Worm (Caenorhabditis elegans) whole organism, L2 larva: ENCODE results near the gene ZK418.2.
"Not testable (repeated sequence)": the region's sequence is repeated elsewhere in the genome, so short reads cannot be mapped to it uniquely, and the experiment has no call there.

Source experiments
- C34F6.9 ChIP-seq: fragments of 150-350 bp; optimal IDR thresholded peaks from 2 replicates; lab custom pipeline; 2014; ENCODE audit warnings: missing biosample characterization, missing genetic modification characterization
- R02D3.7 ChIP-seq: fragments of 150-350 bp; optimal IDR thresholded peaks from 2 replicates; lab custom pipeline; 2014; ENCODE audit warnings: missing biosample characterization, missing genetic modification characterization
- aly-2 ChIP-seq: fragments of 150-350 bp; optimal IDR thresholded peaks from 2 replicates; lab custom pipeline; 2014; ENCODE audit warnings: missing biosample characterization, missing genetic modification characterization
- ama-1 ChIP-seq: fragments of 150-350 bp; optimal IDR thresholded peaks from 2 replicates; lab custom pipeline; 2018; ENCODE audit warnings: inconsistent platforms
- blmp-1 ChIP-seq: sonication (generic microtip); optimal IDR thresholded peaks from 2 replicates; lab custom pipeline; 2017; ENCODE audit warnings: missing genetic modification characterization, mild to moderate bottlenecking, missing compliant biosample characterization, antibody characterized with exemption, moderate library complexity; ENCODE audit not compliant: insufficient read depth
- ceh-16 ChIP-seq: fragments of 150-350 bp; optimal IDR thresholded peaks from 2 replicates; lab custom pipeline; 2014; ENCODE audit warnings: missing biosample characterization, missing genetic modification characterization
- crh-2 ChIP-seq: sonication (generic microtip); optimal IDR thresholded peaks from 2 replicates; lab custom pipeline; 2017; ENCODE audit warnings: missing biosample characterization, missing genetic modification characterization
- dmd-4 ChIP-seq: sonication (generic microtip); optimal IDR thresholded peaks from 2 replicates; lab custom pipeline; 2017; ENCODE audit warnings: missing biosample characterization, missing genetic modification characterization
- fos-1 ChIP-seq: fragments of 150-350 bp; optimal IDR thresholded peaks from 2 replicates; lab custom pipeline; 2014; ENCODE audit warnings: missing biosample characterization, missing genetic modification characterization
- gmeb-1 ChIP-seq: fragments of 150-350 bp; optimal IDR thresholded peaks from 2 replicates; lab custom pipeline; 2014; ENCODE audit warnings: missing biosample characterization, missing genetic modification characterization
- lin-11 ChIP-seq: fragments of 150-350 bp; sonication (generic microtip); optimal IDR thresholded peaks from 2 replicates; lab custom pipeline; 2014; ENCODE audit warnings: missing biosample characterization, missing genetic modification characterization, inconsistent platforms, mixed read lengths
- lin-13 ChIP-seq: fragments of 150-350 bp; optimal IDR thresholded peaks from 2 replicates; lab custom pipeline; 2014; ENCODE audit warnings: missing biosample characterization, missing genetic modification reagents, missing genetic modification characterization
- lsy-2 ChIP-seq, 2 experiments: fragments of 150-350 bp in 1 of 2; sonication (generic microtip) in 1 of 2; optimal IDR thresholded peaks; 2 replicates each; lab custom pipeline; 2014 to 2017; ENCODE audit warnings: missing biosample characterization in 2 of 2, missing genetic modification characterization in 2 of 2
- mab-5 ChIP-seq: fragments of 150-350 bp; optimal IDR thresholded peaks from 2 replicates; lab custom pipeline; 2014; ENCODE audit warnings: missing biosample characterization, missing genetic modification characterization
- mbf-1 ChIP-seq: sonication (generic microtip); optimal IDR thresholded peaks from 2 replicates; lab custom pipeline; 2017; ENCODE audit warnings: missing biosample characterization, missing genetic modification characterization
- mdl-1 ChIP-seq, 2 experiments: fragments of 150-350 bp in 1 of 2; sonication (generic microtip) in 1 of 2; optimal IDR thresholded peaks; 2 replicates each; lab custom pipeline; 2017; ENCODE audit warnings: missing biosample characterization in 2 of 2, missing genetic modification characterization in 2 of 2
- nhr-10 ChIP-seq: sonication (generic microtip); optimal IDR thresholded peaks from 2 replicates; lab custom pipeline; 2017; ENCODE audit warnings: missing biosample characterization, missing genetic modification characterization
- nhr-11 ChIP-seq: fragments of 150-350 bp; optimal IDR thresholded peaks from 2 replicates; lab custom pipeline; 2014; ENCODE audit warnings: missing biosample characterization, missing genetic modification characterization
- nhr-12 ChIP-seq: fragments of 150-350 bp; optimal IDR thresholded peaks from 2 replicates; lab custom pipeline; 2014; ENCODE audit warnings: missing biosample characterization, missing genetic modification characterization
- nhr-129 ChIP-seq: fragments of 150-350 bp; optimal IDR thresholded peaks from 2 replicates; lab custom pipeline; 2014; ENCODE audit warnings: missing biosample characterization, missing genetic modification characterization
- nhr-21 ChIP-seq: fragments of 150-350 bp; optimal IDR thresholded peaks from 2 replicates; lab custom pipeline; 2014; ENCODE audit warnings: missing biosample characterization, missing genetic modification characterization
- nhr-23 ChIP-seq: fragments of 150-350 bp; optimal IDR thresholded peaks from 2 replicates; lab custom pipeline; 2014; ENCODE audit warnings: missing biosample characterization, missing genetic modification reagents, missing genetic modification characterization
- nhr-237 ChIP-seq: fragments of 150-350 bp; optimal IDR thresholded peaks from 2 replicates; lab custom pipeline; 2014; ENCODE audit warnings: missing biosample characterization, missing genetic modification characterization
- nhr-6 ChIP-seq: fragments of 150-350 bp; optimal IDR thresholded peaks from 2 replicates; lab custom pipeline; 2014; ENCODE audit warnings: missing biosample characterization, missing genetic modification characterization
- peb-1 ChIP-seq: fragments of 150-350 bp; optimal IDR thresholded peaks from 2 replicates; lab custom pipeline; 2014; ENCODE audit warnings: missing biosample characterization, missing genetic modification characterization
- sem-4 ChIP-seq: fragments of 150-350 bp; optimal IDR thresholded peaks from 2 replicates; lab custom pipeline; 2014; ENCODE audit warnings: missing biosample characterization, missing genetic modification reagents, missing genetic modification characterization
- skn-1 ChIP-seq: sonication (generic microtip); optimal IDR thresholded peaks from 2 replicates; lab custom pipeline; 2017; ENCODE audit warnings: missing biosample characterization, missing genetic modification characterization
- sma-3 ChIP-seq: sonication (generic microtip); optimal IDR thresholded peaks from 2 replicates; lab custom pipeline; 2016; ENCODE audit warnings: missing genetic modification reagents, missing genetic modification characterization, missing compliant biosample characterization
- sma-9 ChIP-seq, 2 experiments: fragments of 150-350 bp in 1 of 2; sonication (generic microtip) in 1 of 2; optimal IDR thresholded peaks; 2 replicates each; lab custom pipeline; 2014 to 2016; ENCODE audit warnings: missing genetic modification characterization in 2 of 2, mild to moderate bottlenecking in 1 of 2, missing biosample characterization in 1 of 2, missing compliant biosample characterization in 1 of 2, missing genetic modification reagents in 1 of 2, moderate library complexity in 1 of 2
- snpc-4 ChIP-seq: fragments of 150-350 bp; optimal IDR thresholded peaks from 2 replicates; lab custom pipeline; 2014; ENCODE audit warnings: missing biosample characterization, missing genetic modification characterization
- unc-39 ChIP-seq: fragments of 150-350 bp; optimal IDR thresholded peaks from 2 replicates; lab custom pipeline; 2014; ENCODE audit warnings: missing biosample characterization, missing genetic modification characterization
- unc-55 ChIP-seq: fragments of 150-350 bp; sonication (generic microtip); optimal IDR thresholded peaks from 3 replicates; lab custom pipeline; 2014; ENCODE audit warnings: missing biosample characterization, missing genetic modification reagents, missing genetic modification characterization
- unc-62 ChIP-seq: fragments of 150-350 bp; optimal IDR thresholded peaks from 2 replicates; lab custom pipeline; 2014; ENCODE audit warnings: missing biosample characterization, missing genetic modification reagents, missing genetic modification characterization
- zag-1 ChIP-seq: fragments of 150-350 bp; optimal IDR thresholded peaks from 2 replicates; lab custom pipeline; 2014; ENCODE audit warnings: missing biosample characterization, missing genetic modification characterization
- ztf-1 ChIP-seq: fragments of 200-800 bp; sonication (Bioruptor generic); conservative IDR thresholded peaks from 2 replicates; pipeline ENCODE4 v1.3.6; 2022; ENCODE audit warnings: missing genetic modification characterization, missing compliant biosample characterization
- ztf-11 ChIP-seq: sonication (generic microtip); optimal IDR thresholded peaks from 2 replicates; lab custom pipeline; 2017; ENCODE audit warnings: missing biosample characterization, missing genetic modification characterization
- ztf-4 ChIP-seq: fragments of 150-350 bp; optimal IDR thresholded peaks from 2 replicates; lab custom pipeline; 2014; ENCODE audit warnings: missing biosample characterization, missing genetic modification characterization

ZK418.2 gene

DNA sequence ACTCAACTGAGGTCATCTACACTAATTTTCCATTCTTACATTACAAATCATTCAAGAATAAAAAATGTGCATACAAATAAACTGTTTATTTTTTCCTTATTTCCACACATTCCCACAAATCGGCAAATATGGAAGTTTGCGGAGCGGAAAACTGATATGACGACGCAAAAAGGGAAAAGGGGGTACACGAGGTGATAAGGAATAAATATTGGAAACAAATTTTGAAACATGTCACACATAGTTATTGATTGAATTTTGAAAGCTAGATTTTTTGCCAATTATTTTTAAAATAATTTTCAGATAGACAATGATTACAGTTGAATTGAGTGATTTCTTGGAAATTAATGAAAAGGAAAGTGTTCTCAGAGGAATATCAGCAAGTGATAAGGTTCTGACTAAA lies 37.5 kb downstream of the ZK418.2 start, which contains the start of gene viro-2:
Gene viro-2, plus strand, starts transcription at position 301 of the 400 bp plus-strand sequence.
- not testable (repeated sequence) for TF ChIP-seq nhr-23; sem-4 (tag; lab: Kevin White, UChicago); crh-2

DNA sequence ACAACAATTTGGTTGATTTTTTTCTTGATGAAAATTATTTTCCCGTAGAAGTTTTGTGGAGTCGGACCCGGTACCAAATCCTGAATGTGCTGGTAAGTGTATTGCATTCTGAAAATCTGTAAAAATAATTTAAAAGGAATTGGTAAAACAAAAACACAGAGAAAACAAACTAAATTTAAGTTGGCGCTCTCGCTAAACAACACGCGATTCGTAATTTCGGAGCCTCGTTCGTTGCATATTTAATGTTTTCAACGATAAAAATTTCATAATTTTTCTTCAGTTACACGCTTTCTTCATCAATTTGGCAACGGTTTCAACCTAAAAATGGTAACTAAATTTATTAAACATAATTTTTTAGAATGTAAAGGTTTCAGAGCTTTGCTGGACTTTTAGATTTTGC lies 42.4 kb downstream of the ZK418.2 start, which contains the start of the genes pot-1 and ggtb-1:
Gene pot-1, minus strand, starts transcription at position 120 of the 400 bp plus-strand sequence.
Gene ggtb-1, plus strand, starts transcription at position 208 of the 400 bp plus-strand sequence.
- no peak for TF ChIP-seq sma-9 (GFP tag; optimal IDR thresholded peaks at IDR 0.05; lab: Kevin White, UChicago)
- no peak for TF ChIP-seq sma-9 (tag; optimal IDR thresholded peaks at IDR 0.05; lab: Kevin White, UChicago)
- no peak for TF ChIP-seq nhr-6 (tag; lab: Kevin White, UChicago)
- TF ChIP-seq aly-2 (tag; lab: Kevin White, UChicago): no peak
- TF ChIP-seq zag-1 (tag; lab: Kevin White, UChicago): no peak
- no peak for TF ChIP-seq nhr-129 (tag; lab: Kevin White, UChicago)
- no peak for TF ChIP-seq sma-3 (GFP tag; lab: Kevin White, UChicago)
- no peak for TF ChIP-seq fos-1 (tag; lab: Kevin White, UChicago)
- no peak for TF ChIP-seq skn-1 (tag; lab: Kevin White, UChicago)
- TF ChIP-seq ztf-4: no peak
- TF ChIP-seq lsy-2 (tag; optimal IDR thresholded peaks at IDR 0.05; lab: Kevin White, UChicago): peak in 1 of 2 experiments; percentile 35
- TF ChIP-seq sem-4 (tag; lab: Kevin White, UChicago): no peak
- TF ChIP-seq unc-39 (tag; lab: Kevin White, UChicago): no peak
- TF ChIP-seq nhr-10 (tag; lab: Kevin White, UChicago): no peak
- TF ChIP-seq lin-13 (GFP tag; lab: Kevin White, UChicago): no peak
- no peak for TF ChIP-seq nhr-12 (tag; lab: Kevin White, UChicago)
- peak; percentile 7 for TF ChIP-seq gmeb-1
- TF ChIP-seq nhr-11 (tag; lab: Kevin White, UChicago): no peak
- peak; percentile 47 for TF ChIP-seq C34F6.9
- TF ChIP-seq unc-62 (GFP tag; lab: Kevin White, UChicago): no peak
- TF ChIP-seq dmd-4 (tag; lab: Kevin White, UChicago): no peak
- TF ChIP-seq ama-1 (lab: Kevin White, UChicago): no peak
- TF ChIP-seq snpc-4: no peak
- no peak for TF ChIP-seq nhr-237 (tag; lab: Kevin White, UChicago)
- no peak for TF ChIP-seq R02D3.7 (tag; lab: Kevin White, UChicago)
- TF ChIP-seq nhr-21: no peak
- no peak for TF ChIP-seq mab-5 (tag; lab: Kevin White, UChicago)
- TF ChIP-seq unc-55: peak; percentile 55
- no peak for TF ChIP-seq ceh-16 (tag; lab: Kevin White, UChicago)
- no peak for TF ChIP-seq ztf-1 (GFP tag; lab: Robert Waterston, UW)
- no peak for TF ChIP-seq mbf-1 (tag; lab: Kevin White, UChicago)
- TF ChIP-seq blmp-1 (tag; lab: Kevin White, UChicago): no peak

DNA sequence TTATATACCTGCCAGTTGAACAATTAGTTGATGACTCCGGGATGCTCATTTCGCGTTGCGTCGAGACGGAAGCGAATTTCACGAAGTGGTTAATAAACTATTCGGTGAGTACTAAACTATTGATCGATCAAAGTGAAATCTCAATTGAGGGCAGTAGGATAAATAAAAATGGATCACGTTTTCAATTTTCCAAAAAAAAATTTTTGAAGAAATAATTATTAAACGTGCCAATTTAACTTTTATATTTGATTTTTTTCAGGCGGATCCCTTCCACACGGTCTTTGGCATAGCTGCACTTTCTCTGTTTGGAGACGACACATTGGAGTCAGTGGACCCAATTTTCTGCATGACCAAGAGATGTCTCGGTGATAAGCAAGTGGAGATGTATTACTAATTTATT lies 44.9 kb downstream of the ZK418.2 start, which contains the start of gene B0280.17:
Gene B0280.17, minus strand, starts transcription at position 101 of the 400 bp plus-strand sequence.
- TF ChIP-seq lin-11: no peak
- TF ChIP-seq nhr-129 (tag; lab: Kevin White, UChicago): no peak
- TF ChIP-seq mdl-1 (tag; optimal IDR thresholded peaks at IDR 0.05; lab: Kevin White, UChicago): no peak
- no peak for TF ChIP-seq nhr-10 (tag; lab: Kevin White, UChicago)

DNA sequence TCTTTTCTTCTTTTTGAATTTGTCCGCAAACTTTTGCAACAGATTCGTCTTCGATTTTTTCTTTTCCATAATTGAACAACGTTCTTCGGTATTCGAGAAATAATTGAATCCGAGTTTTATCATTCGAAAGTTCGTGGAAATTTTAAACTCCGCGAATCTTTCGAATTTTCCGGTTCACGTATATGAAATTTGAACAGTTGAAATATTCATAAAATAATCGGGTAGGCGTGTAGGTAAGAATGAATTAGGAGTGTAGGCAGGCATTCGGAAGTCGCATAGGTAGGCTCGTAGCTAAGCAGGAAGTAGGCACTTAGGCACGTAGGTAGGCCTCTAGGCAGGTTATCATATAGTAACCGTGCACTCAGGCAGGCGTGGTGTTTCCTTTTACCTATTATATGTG lies 47.0 kb downstream of the ZK418.2 start, which contains the start of gene B0280.11:
Gene B0280.11, minus strand, starts transcription at position 101 of the 400 bp plus-strand sequence.
- no peak for TF ChIP-seq fos-1 (tag; lab: Kevin White, UChicago)
- TF ChIP-seq peb-1 (tag; lab: Kevin White, UChicago): no peak
- no peak for TF ChIP-seq nhr-129 (tag; lab: Kevin White, UChicago)
- no peak for TF ChIP-seq ztf-11 (tag; lab: Kevin White, UChicago)
- no peak for TF ChIP-seq skn-1 (tag; lab: Kevin White, UChicago)
- TF ChIP-seq aly-2 (tag; lab: Kevin White, UChicago): no peak
- TF ChIP-seq sma-9 (GFP tag; optimal IDR thresholded peaks at IDR 0.05; lab: Kevin White, UChicago): no peak
- TF ChIP-seq sma-9 (tag; optimal IDR thresholded peaks at IDR 0.05; lab: Kevin White, UChicago): no peak
- TF ChIP-seq unc-55: no peak
- no peak for TF ChIP-seq unc-39 (tag; lab: Kevin White, UChicago)
- TF ChIP-seq lin-11: no peak
- TF ChIP-seq nhr-12 (tag; lab: Kevin White, UChicago): no peak
- TF ChIP-seq nhr-6 (tag; lab: Kevin White, UChicago): no peak
- no peak for TF ChIP-seq nhr-23
- TF ChIP-seq dmd-4 (tag; lab: Kevin White, UChicago): no peak
- no peak for TF ChIP-seq nhr-21
- TF ChIP-seq zag-1 (tag; lab: Kevin White, UChicago): no peak
- TF ChIP-seq ama-1 (lab: Kevin White, UChicago): no peak
